Fruit fly (Drosophila melanogaster) whole organism, embryonic: ENCODE measurements around the gene tj.

Experiments used
- Aef1 ChIP-seq: fragments of 200-800 bp; sonication (Bioruptor generic); IDR thresholded peaks from 3 replicates; pipeline ENCODE4 v1.3.6; 2022; ENCODE audit warnings: missing biosample characterization, missing genetic modification characterization
- CG10147 ChIP-seq: fragments of 200-800 bp; sonication (Bioruptor generic); optimal IDR thresholded peaks from 2 replicates; lab custom pipeline; 2019; ENCODE audit warnings: missing biosample characterization, mild to moderate bottlenecking, missing genetic modification characterization, moderate library complexity
- CG10431 ChIP-seq: fragments of 200-800 bp; sonication (Bioruptor generic); optimal IDR thresholded peaks from 3 replicates; lab custom pipeline; 2018; ENCODE audit warnings: missing biosample characterization, mild to moderate bottlenecking, missing genetic modification characterization
- CG10543 ChIP-seq: fragments of 200-800 bp; sonication (Bioruptor generic); optimal IDR thresholded peaks from 3 replicates; lab custom pipeline; 2017; ENCODE audit warnings: missing biosample characterization, mild to moderate bottlenecking, missing genetic modification characterization, moderate library complexity
- CG10654 ChIP-seq: fragments of 200-800 bp; sonication (Bioruptor generic); optimal IDR thresholded peaks from 2 replicates; lab custom pipeline; 2016; ENCODE audit warnings: missing biosample characterization, missing genetic modification characterization
- CG10979 ChIP-seq: fragments of 200-800 bp; sonication (Bioruptor generic); optimal IDR thresholded peaks from 2 replicates; lab custom pipeline; 2018; ENCODE audit warnings: missing biosample characterization, mild to moderate bottlenecking, missing genetic modification characterization, moderate library complexity
- CG11085 ChIP-seq: fragments of 200-800 bp; sonication (Bioruptor generic); IDR thresholded peaks from 2 replicates; pipeline ENCODE4 v1.3.6; 2022; ENCODE audit warnings: missing biosample characterization, missing genetic modification characterization
- CG11560 ChIP-seq: fragments of 200-800 bp; sonication (Bioruptor generic); IDR thresholded peaks from 3 replicates; pipeline ENCODE4 v1.3.6; 2022; ENCODE audit warnings: missing biosample characterization, missing genetic modification characterization
- CG11695 ChIP-seq: fragments of 200-800 bp; sonication (Bioruptor generic); IDR thresholded peaks from 3 replicates; pipeline ENCODE4 v1.3.6; 2022; ENCODE audit warnings: missing biosample characterization, missing genetic modification characterization
- CG14667 ChIP-seq: fragments of 200-800 bp; sonication (Bioruptor generic); IDR thresholded peaks from 2 replicates; pipeline ENCODE4 v1.3.6; 2022; ENCODE audit warnings: missing biosample characterization, missing genetic modification characterization
- CG15269 ChIP-seq: fragments of 200-800 bp; sonication (Bioruptor generic); optimal IDR thresholded peaks from 2 replicates; lab custom pipeline; 2018; ENCODE audit warnings: missing biosample characterization, mild to moderate bottlenecking, missing genetic modification characterization, moderate library complexity
- CG1603 ChIP-seq: fragments of 200-800 bp; sonication (Bioruptor generic); optimal IDR thresholded peaks from 2 replicates; lab custom pipeline; 2019; ENCODE audit warnings: missing biosample characterization, mild to moderate bottlenecking, missing genetic modification characterization, moderate library complexity
- CG18476 ChIP-seq: fragments of 200-800 bp; sonication (Bioruptor generic); optimal IDR thresholded peaks from 2 replicates; lab custom pipeline; 2016; ENCODE audit warnings: missing biosample characterization, mild to moderate bottlenecking, missing genetic modification characterization
- CG2120 ChIP-seq: fragments of 200-800 bp; sonication (Bioruptor generic); optimal IDR thresholded peaks from 3 replicates; lab custom pipeline; 2016; ENCODE audit warnings: missing biosample characterization, missing genetic modification characterization
- CG3847 ChIP-seq: fragments of 200-800 bp; sonication (Bioruptor generic); IDR thresholded peaks from 2 replicates; pipeline ENCODE4 v1.3.6; 2022; ENCODE audit warnings: missing biosample characterization, missing genetic modification characterization
- CG4360 ChIP-seq: fragments of 200-800 bp; sonication (Bioruptor generic); IDR thresholded peaks from 2 replicates; pipeline ENCODE4 v1.3.6; 2022; ENCODE audit warnings: missing biosample characterization, missing genetic modification characterization
- CG4404 ChIP-seq: fragments of 200-800 bp; sonication (Bioruptor generic); IDR thresholded peaks from 2 replicates; pipeline ENCODE4 v1.3.6; 2022; ENCODE audit warnings: missing biosample characterization, missing genetic modification characterization
- CG4730 ChIP-seq: fragments of 200-800 bp; sonication (Bioruptor generic); IDR thresholded peaks from 2 replicates; pipeline ENCODE4 v1.3.6; 2022; ENCODE audit warnings: missing biosample characterization, missing genetic modification characterization
- CG8359 ChIP-seq: fragments of 200-800 bp; sonication (Bioruptor generic); optimal IDR thresholded peaks from 2 replicates; lab custom pipeline; 2017; ENCODE audit warnings: missing biosample characterization, mild to moderate bottlenecking, missing genetic modification characterization, borderline replicate concordance
- CG9215 ChIP-seq: fragments of 200-800 bp; sonication (Bioruptor generic); IDR thresholded peaks from 2 replicates; pipeline ENCODE4 v1.3.6; 2022; ENCODE audit warnings: missing biosample characterization, missing genetic modification characterization
- CG9797 ChIP-seq: fragments of 200-800 bp; sonication (Bioruptor generic); optimal IDR thresholded peaks from 3 replicates; lab custom pipeline; 2018; ENCODE audit warnings: missing biosample characterization, mild to moderate bottlenecking, missing genetic modification characterization
- Dp ChIP-seq: fragments of 200-800 bp; sonication (Bioruptor generic); optimal IDR thresholded peaks from 2 replicates; lab custom pipeline; 2018; ENCODE audit warnings: missing biosample characterization, mild to moderate bottlenecking, missing genetic modification characterization, moderate library complexity
- Dref ChIP-seq: fragments of 200-800 bp; sonication (Bioruptor generic); IDR thresholded peaks from 2 replicates; pipeline ENCODE4 v1.3.6; 2022; ENCODE audit warnings: missing biosample characterization, missing genetic modification characterization
- Ets65A ChIP-seq: fragments of 200-800 bp; sonication (Bioruptor generic); peaks from one replicate; lab custom pipeline; 2016; ENCODE audit warnings: missing biosample characterization, missing genetic modification characterization
- Hr78 ChIP-seq, 2 experiments: fragments of 200-800 bp in 1 of 2; fragments of >200 bp in 1 of 2; sonication (Bioruptor generic) in 1 of 2; optimal IDR thresholded peaks; 2 replicates each; lab custom pipeline; 2017 to 2019; ENCODE audit warnings: missing biosample characterization in 2 of 2, missing genetic modification characterization in 2 of 2, mild to moderate bottlenecking in 1 of 2, moderate library complexity in 1 of 2
- MTF-1 ChIP-seq: fragments of 200-800 bp; sonication (Bioruptor generic); optimal IDR thresholded peaks from 2 replicates; lab custom pipeline; 2018; ENCODE audit warnings: missing biosample characterization, mild to moderate bottlenecking, missing genetic modification characterization, borderline replicate concordance
- Neu2 ChIP-seq: fragments of 200-800 bp; sonication (Bioruptor generic); optimal IDR thresholded peaks from 3 replicates; lab custom pipeline; 2016; ENCODE audit warnings: missing biosample characterization, missing genetic modification characterization, borderline replicate concordance
- Opbp ChIP-seq: fragments of 200-800 bp; sonication (Bioruptor generic); IDR thresholded peaks from 3 replicates; pipeline ENCODE4 v1.3.6; 2022; ENCODE audit warnings: missing biosample characterization, missing genetic modification characterization; ENCODE audit not compliant: partially characterized antibody
- Optix ChIP-seq: fragments of 200-800 bp; sonication (Bioruptor generic); IDR thresholded peaks from 3 replicates; pipeline ENCODE4 v1.3.6; 2022; ENCODE audit warnings: missing biosample characterization, missing genetic modification characterization
- Scr ChIP-seq: fragments of 200-800 bp; sonication (Bioruptor generic); IDR thresholded peaks from 2 replicates; pipeline ENCODE4 v1.3.6; 2022; ENCODE audit warnings: missing biosample characterization, missing genetic modification characterization; ENCODE audit not compliant: partially characterized antibody
- Xbp1 ChIP-seq: fragments of 200-800 bp; sonication (Bioruptor generic); optimal IDR thresholded peaks from 3 replicates; lab custom pipeline; 2016; ENCODE audit warnings: missing biosample characterization, mild to moderate bottlenecking, missing genetic modification characterization
- bowl ChIP-seq: fragments of 200-800 bp; sonication (Bioruptor generic); IDR thresholded peaks from 2 replicates; pipeline ENCODE4 v1.3.6; 2022; ENCODE audit warnings: missing biosample characterization, missing genetic modification characterization
- chif ChIP-seq, 2 experiments: fragments of 200-800 bp; sonication (Bioruptor generic); optimal IDR thresholded peaks; 3 replicates each; lab custom pipeline; 2016; ENCODE audit warnings: missing biosample characterization in 2 of 2, missing genetic modification characterization in 2 of 2
- crol ChIP-seq: fragments of 200-800 bp; sonication (Bioruptor generic); IDR thresholded peaks from 2 replicates; pipeline ENCODE4 v1.3.6; 2022; ENCODE audit warnings: missing biosample characterization, missing genetic modification characterization
- en ChIP-seq: fragments of 200-800 bp; sonication (Bioruptor generic); optimal IDR thresholded peaks from 2 replicates; lab custom pipeline; 2016; ENCODE audit warnings: missing biosample characterization, missing genetic modification characterization
- fd96Cb ChIP-seq: fragments of 200-800 bp; sonication (Bioruptor generic); optimal IDR thresholded peaks from 2 replicates; lab custom pipeline; 2018; ENCODE audit warnings: missing biosample characterization, mild to moderate bottlenecking, missing genetic modification characterization, moderate library complexity
- gsb-n ChIP-seq: fragments of 200-800 bp; sonication (Bioruptor generic); optimal IDR thresholded peaks from 3 replicates; lab custom pipeline; 2018; ENCODE audit warnings: missing biosample characterization, mild to moderate bottlenecking, missing genetic modification characterization
- gt ChIP-seq: fragments of 200-800 bp; sonication (Bioruptor generic); IDR thresholded peaks from 2 replicates; pipeline ENCODE4 v1.3.6; 2022; ENCODE audit warnings: missing biosample characterization, missing genetic modification characterization
- jumu ChIP-seq: fragments of 200-800 bp; sonication (Bioruptor generic); optimal IDR thresholded peaks from 3 replicates; lab custom pipeline; 2016; ENCODE audit warnings: missing biosample characterization, missing genetic modification characterization
- kni ChIP-seq: fragments of 200-800 bp; sonication (Bioruptor generic); optimal IDR thresholded peaks from 3 replicates; lab custom pipeline; 2017; ENCODE audit warnings: mild to moderate bottlenecking, missing biosample characterization, missing genetic modification reagents, missing genetic modification characterization
- lmd ChIP-seq: fragments of 200-800 bp; sonication (Bioruptor generic); IDR thresholded peaks from 2 replicates; pipeline ENCODE4 v1.3.6; 2022; ENCODE audit warnings: missing biosample characterization, missing genetic modification characterization
- onecut ChIP-seq: fragments of 200-800 bp; sonication (Bioruptor generic); IDR thresholded peaks from 2 replicates; pipeline ENCODE4 v1.3.6; 2022; ENCODE audit warnings: missing biosample characterization, missing genetic modification characterization
- pfk ChIP-seq: fragments of 200-800 bp; sonication (Bioruptor generic); optimal IDR thresholded peaks from 2 replicates; lab custom pipeline; 2018; ENCODE audit warnings: missing biosample characterization, mild to moderate bottlenecking, missing genetic modification characterization, moderate library complexity
- pita ChIP-seq: fragments of 200-800 bp; sonication (Bioruptor generic); optimal IDR thresholded peaks from 2 replicates; lab custom pipeline; 2017; ENCODE audit warnings: missing biosample characterization, mild to moderate bottlenecking, missing genetic modification characterization
- pum ChIP-seq: fragments of 200-800 bp; sonication (Bioruptor generic); optimal IDR thresholded peaks from 2 replicates; lab custom pipeline; 2016; ENCODE audit warnings: missing biosample characterization, missing genetic modification characterization
- rib ChIP-seq: fragments of 200-800 bp; sonication (Bioruptor generic); IDR thresholded peaks from 2 replicates; pipeline ENCODE4 v1.3.6; 2022; ENCODE audit warnings: missing biosample characterization, missing genetic modification characterization
- schlank ChIP-seq: fragments of 200-800 bp; sonication (Bioruptor generic); optimal IDR thresholded peaks from 2 replicates; lab custom pipeline; 2018; ENCODE audit warnings: missing biosample characterization, mild to moderate bottlenecking, missing genetic modification characterization
- sisA ChIP-seq: fragments of 200-800 bp; sonication (Bioruptor generic); IDR thresholded peaks from 2 replicates; pipeline ENCODE4 v1.3.6; 2022; ENCODE audit warnings: missing biosample characterization, missing genetic modification characterization
- trh ChIP-seq: fragments of 200-800 bp; sonication (Bioruptor generic); optimal IDR thresholded peaks from 2 replicates; lab custom pipeline; 2016; ENCODE audit warnings: missing biosample characterization, missing genetic modification characterization
- wdn ChIP-seq: fragments of 200-800 bp; sonication (Bioruptor generic); IDR thresholded peaks from 2 replicates; pipeline ENCODE4 v1.3.6; 2022; ENCODE audit warnings: missing biosample characterization, missing genetic modification characterization

tj gene

DNA sequence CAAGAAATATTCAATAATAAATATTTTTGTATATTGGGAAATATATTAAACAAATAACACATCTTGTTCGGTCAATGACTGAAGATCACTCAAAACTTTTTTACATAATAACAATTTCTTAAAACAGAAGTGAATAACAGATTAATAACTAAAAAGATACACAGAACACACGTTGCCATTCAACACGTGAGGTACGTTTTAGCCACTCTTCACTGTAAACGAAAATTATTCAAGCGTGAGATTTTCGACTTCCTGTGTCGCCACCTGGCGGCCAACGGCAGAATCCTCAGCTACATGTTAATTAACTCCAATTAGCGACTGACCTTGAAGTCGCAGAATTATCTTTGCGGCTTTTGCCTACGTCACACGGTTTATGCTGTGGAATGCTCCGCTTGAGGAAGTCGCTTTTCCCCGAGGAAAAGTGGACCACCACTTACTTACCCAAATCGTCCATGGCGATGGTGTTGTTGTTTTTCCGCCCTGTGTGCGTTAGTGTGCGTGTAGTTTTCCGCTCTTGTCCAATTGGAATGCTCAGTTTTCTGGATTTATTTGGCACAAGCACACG lies 38.2 kb upstream of the tj start (continued):
- peak; percentile 68 for TF ChIP-seq sisA (GFP tag; lab: Robert Waterston, UW)
- TF ChIP-seq CG2120 (GFP tag; lab: Kevin White, UChicago) = peak; percentile 69
- TF ChIP-seq Scr (GFP tag; lab: Robert Waterston, UW) = no peak
- no peak for TF ChIP-seq CG9797 (GFP tag; lab: Kevin White, UChicago)
- peak; percentile 72 for TF ChIP-seq CG10543 (GFP tag; lab: Kevin White, UChicago)
- peak; percentile 80 for TF ChIP-seq CG4360
- no peak for TF ChIP-seq Dp
- TF ChIP-seq pfk (GFP tag; lab: Kevin White, UChicago) = no peak
- no peak for TF ChIP-seq Neu2 (GFP tag; lab: Kevin White, UChicago)
- TF ChIP-seq MTF-1 (GFP tag; lab: Kevin White, UChicago) = peak; percentile 53
- TF ChIP-seq CG4730 = peak; percentile 55
- peak; percentile 35 for TF ChIP-seq CG10654 (GFP tag; lab: Kevin White, UChicago)
- TF ChIP-seq Optix (GFP tag; lab: Robert Waterston, UW) = 0 out of 3 replicates have a peak, but pooled peaks have one; percentile 7
- TF ChIP-seq CG10979 (tag; lab: Kevin White, UChicago) = peak; percentile 75
- TF ChIP-seq Hr78 (GFP tag; optimal IDR thresholded peaks at IDR 0.05; lab: Kevin White, UChicago) = peak in 1 of 2 experiments; percentile 66
- TF ChIP-seq pita = no peak
- TF ChIP-seq en = peak; percentile 73
- TF ChIP-seq wdn (GFP tag; lab: Robert Waterston, UW) = 0 out of 2 replicates have a peak, but pooled peaks have one; percentile 38
- TF ChIP-seq trh (GFP tag; lab: Kevin White, UChicago) = peak; percentile 13
- peak; percentile 66 for TF ChIP-seq Aef1 (GFP tag; lab: Robert Waterston, UW)
- no peak; the same call in 1 of the 2 replicates for TF ChIP-seq rib (GFP tag; lab: Robert Waterston, UW)
- peak; percentile 54; the same call in 1 of the 2 replicates for TF ChIP-seq CG9215
- TF ChIP-seq jumu (GFP tag; lab: Kevin White, UChicago) = peak; percentile 13
- peak; percentile 61 for TF ChIP-seq fd96Cb
- TF ChIP-seq CG11560 = 0 out of 3 replicates have a peak, but pooled peaks have one; percentile 11
- peak; percentile 86 for TF ChIP-seq kni (GFP tag; lab: Kevin White, UChicago)
- TF ChIP-seq CG3847 (GFP tag; lab: Robert Waterston, UW) = peak; percentile 43
- TF ChIP-seq onecut (GFP tag; lab: Robert Waterston, UW) = peak; percentile 71
- TF ChIP-seq CG10431 (GFP tag; lab: Kevin White, UChicago) = peak; percentile 48
- TF ChIP-seq CG11695 (GFP tag; lab: Robert Waterston, UW) = peak; percentile 54; the same call in 1 of the 3 replicates
- peak; percentile 59 for TF ChIP-seq CG1603 (tag; lab: Kevin White, UChicago)
- peak; percentile 82 for TF ChIP-seq CG15269 (tag; lab: Kevin White, UChicago)
- peak; percentile 20 for TF ChIP-seq schlank (tag; lab: Kevin White, UChicago)
- TF ChIP-seq CG8359 = peak; percentile 11
- no peak for TF ChIP-seq Dref
- peak; percentile 28 for TF ChIP-seq CG18476 (GFP tag; lab: Kevin White, UChicago)
- TF ChIP-seq Ets65A = peak; percentile 65
- peak; percentile 64 for TF ChIP-seq gsb-n (tag; lab: Kevin White, UChicago)
- peak; percentile 66 for TF ChIP-seq CG10147 (GFP tag; lab: Kevin White, UChicago)
- TF ChIP-seq lmd (GFP tag; lab: Robert Waterston, UW) = peak; percentile 73
- TF ChIP-seq crol (GFP tag; lab: Robert Waterston, UW) = no peak
- peak; percentile 51 for TF ChIP-seq CG11085 (GFP tag; lab: Robert Waterston, UW)
- TF ChIP-seq Xbp1 (GFP tag; lab: Kevin White, UChicago) = peak; percentile 77
- no peak for TF ChIP-seq gt (GFP tag; lab: Robert Waterston, UW)
- peak; percentile 39 for TF ChIP-seq CG14667 (GFP tag; lab: Robert Waterston, UW)
- no peak for TF ChIP-seq bowl (GFP tag; lab: Robert Waterston, UW)
- peak; percentile 15; the same call in 1 of the 2 replicates for TF ChIP-seq CG4404
- no peak for TF ChIP-seq Opbp (GFP tag; lab: Robert Waterston, UW)
- TF ChIP-seq chif (GFP tag; optimal IDR thresholded peaks at IDR 0.05; lab: Kevin White, UChicago) = peak in 1 of 2 experiments; percentile 58
- TF ChIP-seq pum = peak; percentile 58
